Worm (Caenorhabditis elegans): ENCODE results near the gene Y77E11A.12.

DNA sequence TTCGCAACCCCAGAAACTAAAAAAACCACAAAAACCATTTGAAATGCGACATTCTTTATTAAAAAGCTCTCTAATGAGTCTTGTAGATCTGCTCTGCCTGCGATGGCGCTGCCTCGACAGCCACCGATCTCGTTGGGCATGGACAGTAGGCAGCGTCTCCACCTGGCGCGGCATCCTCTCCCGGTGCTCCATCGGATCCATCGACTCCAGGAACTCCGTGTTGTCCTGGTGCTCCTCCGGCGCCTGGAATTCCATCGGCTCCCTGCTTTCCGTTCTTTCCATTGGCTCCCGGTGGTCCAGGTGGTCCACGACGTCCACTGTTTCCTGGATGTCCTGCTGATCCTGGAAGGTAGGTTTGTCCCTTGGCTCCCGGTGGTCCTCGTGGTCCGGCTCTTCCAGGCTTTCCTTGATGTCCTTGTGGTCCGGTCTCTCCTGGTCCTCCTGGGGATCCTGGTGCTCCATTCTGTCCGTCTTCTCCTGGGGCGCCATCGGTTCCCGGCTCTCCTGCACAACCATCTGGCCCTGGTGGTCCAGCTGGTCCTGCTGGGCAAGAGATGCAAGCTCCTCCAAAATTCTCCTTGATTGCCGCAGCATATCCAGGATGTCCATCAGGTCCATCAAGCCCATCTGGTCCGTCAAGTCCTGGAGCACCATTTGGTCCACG lies 15.0 kb downstream of the Y77E11A.12 start:
- TF ChIP-seq ceh-100 (GFP tag; IDR thresholded peaks at IDR 0.05), result no peak
- no peak for TF ChIP-seq nhr-120 (GFP tag; IDR thresholded peaks at IDR 0.05)
- no peak for TF ChIP-seq ama-1 (optimal IDR thresholded peaks at IDR 0.05)
- TF ChIP-seq ama-1 (GFP tag; optimal IDR thresholded peaks at IDR 0.05), result no peak
- TF ChIP-seq dpl-1 (GFP tag; optimal IDR thresholded peaks at IDR 0.05), result no peak
- no peak for TF ChIP-seq snpc-1.3 (tag; optimal IDR thresholded peaks at IDR 0.05; ENCODE audit: insufficient read depth)

Data from whole organism, young adult.